Worm (Caenorhabditis elegans): ENCODE results near the gene ugt-29.

ugt-29 gene

ce11 chrV:671342-671741 is 28.0 kb downstream of the ugt-29 start, which contains the start of gene sru-24:
Gene sru-24, minus strand, starts transcription at chrV:671442.
- TF ChIP-seq mls-2 (tag; optimal IDR thresholded peaks at IDR 0.05) (no peak), lsy-2 (tag; optimal IDR thresholded peaks at IDR 0.05) (no peak), nhr-2 (tag; optimal IDR thresholded peaks at IDR 0.05) (no peak), nhr-12 (tag; optimal IDR thresholded peaks at IDR 0.05) (no peak), lin-32 (GFP tag; optimal IDR thresholded peaks at IDR 0.05) (no peak), unc-39 (tag; optimal IDR thresholded peaks at IDR 0.05) (no peak), hlh-1 (tag; optimal IDR thresholded peaks at IDR 0.05) (no peak), snpc-4 (tag; optimal IDR thresholded peaks at IDR 0.05) (no peak), ceh-39 (tag; optimal IDR thresholded peaks at IDR 0.05) (no peak), zip-8 (tag; optimal IDR thresholded peaks at IDR 0.05) (no peak), ceh-43 (GFP tag; optimal IDR thresholded peaks at IDR 0.05) (no peak), ztf-11 (tag; optimal IDR thresholded peaks at IDR 0.05) (no peak), M03D4.4 (tag; optimal IDR thresholded peaks at IDR 0.05) (no peak), tbx-8 (GFP tag; optimal IDR thresholded peaks at IDR 0.05) (no peak), nhr-76 (tag; optimal IDR thresholded peaks at IDR 0.05) (no peak), unc-120 (tag; optimal IDR thresholded peaks at IDR 0.05; ENCODE audit: poor library complexity, severe bottlenecking) (no peak), nhr-28 (tag; optimal IDR thresholded peaks at IDR 0.05) (no peak)

- TF ChIP-seq ceh-39 (tag; optimal IDR thresholded peaks at IDR 0.05) (no peak), elt-1 (tag; optimal IDR thresholded peaks at IDR 0.05; ENCODE audit: borderline replicate concordance, insufficient read depth) (no peak), nhr-28 (tag; optimal IDR thresholded peaks at IDR 0.05) (no peak), mep-1 (tag; optimal IDR thresholded peaks at IDR 0.05) (no peak), ceh-83 (GFP tag; optimal IDR thresholded peaks at IDR 0.05) (no peak), ces-1 (GFP tag; optimal IDR thresholded peaks at IDR 0.05) (no peak), ceh-43 (GFP tag; optimal IDR thresholded peaks at IDR 0.05) (no peak), unc-120 (tag; optimal IDR thresholded peaks at IDR 0.05; ENCODE audit: poor library complexity, severe bottlenecking) (no peak), unc-39 (tag; optimal IDR thresholded peaks at IDR 0.05) (no peak), lsy-2 (tag; optimal IDR thresholded peaks at IDR 0.05) (no peak), zip-8 (tag; optimal IDR thresholded peaks at IDR 0.05) (no peak), lin-13 (tag; optimal IDR thresholded peaks at IDR 0.05) (no peak), lin-32 (GFP tag; optimal IDR thresholded peaks at IDR 0.05) (no peak), sem-2 (GFP tag; optimal IDR thresholded peaks at IDR 0.05) (no peak), tbx-8 (GFP tag; optimal IDR thresholded peaks at IDR 0.05) (no peak), ztf-11 (tag; optimal IDR thresholded peaks at IDR 0.05) (no peak)
These were observed 31.9 kb downstream of the ugt-29 start, which contains the start of gene nhr-180 for ce11 chrV:667459-667858. Gene nhr-180, minus strand, starts transcription at chrV:667510.

ce11 chrV:664337-664847 is 35.0 kb downstream of the ugt-29 start, which contains the start of the genes F31F4.11 and srh-266:
Gene F31F4.11, minus strand, starts transcription at chrV:664437.
Gene srh-266, plus strand, starts transcription at chrV:664797.
- TF ChIP-seq nhr-12 (tag; optimal IDR thresholded peaks at IDR 0.05) (no peak), nhr-237 (tag; optimal IDR thresholded peaks at IDR 0.05) (no peak), ztf-11 (tag; optimal IDR thresholded peaks at IDR 0.05) (no peak), pha-4 (tag; optimal IDR thresholded peaks at IDR 0.05) (no peak), unc-120 (tag; optimal IDR thresholded peaks at IDR 0.05; ENCODE audit: poor library complexity, severe bottlenecking) (no peak), cnd-1 (tag; optimal IDR thresholded peaks at IDR 0.05) (no peak)

ce11 chrV:660210-660609 is 39.2 kb downstream of the ugt-29 start, which contains the start of gene F31F4.17:
Gene F31F4.17, minus strand, starts transcription at chrV:660310.
- no peak for TF ChIP-seq sem-2 (GFP tag; optimal IDR thresholded peaks at IDR 0.05)
- no peak for TF ChIP-seq tbx-8 (GFP tag; optimal IDR thresholded peaks at IDR 0.05)
- TF ChIP-seq elt-1 (tag; optimal IDR thresholded peaks at IDR 0.05; ENCODE audit: borderline replicate concordance, insufficient read depth), result no peak
- no peak for TF ChIP-seq nhr-12 (tag; optimal IDR thresholded peaks at IDR 0.05)
- TF ChIP-seq flh-1 (GFP tag; optimal IDR thresholded peaks at IDR 0.05), result no peak
- TF ChIP-seq elt-3 (tag; optimal IDR thresholded peaks at IDR 0.05), result no peak
- no peak for TF ChIP-seq ceh-83 (GFP tag; optimal IDR thresholded peaks at IDR 0.05)
- no peak for TF ChIP-seq sptf-1 (tag; optimal IDR thresholded peaks at IDR 0.05)
- no peak for TF ChIP-seq zip-8 (tag; optimal IDR thresholded peaks at IDR 0.05)
- TF ChIP-seq pha-4 (tag; optimal IDR thresholded peaks at IDR 0.05), result no peak
- no peak for TF ChIP-seq lin-32 (GFP tag; optimal IDR thresholded peaks at IDR 0.05)
- no peak for TF ChIP-seq unc-62 (GFP tag; optimal IDR thresholded peaks at IDR 0.05)
- no peak for TF ChIP-seq M03D4.4 (tag; optimal IDR thresholded peaks at IDR 0.05)
- TF ChIP-seq nhr-76 (tag; optimal IDR thresholded peaks at IDR 0.05), result no peak
- no peak for TF ChIP-seq mab-5 (tag; optimal IDR thresholded peaks at IDR 0.05)
- no peak for TF ChIP-seq ham-2 (GFP tag; optimal IDR thresholded peaks at IDR 0.05)
- no peak for TF ChIP-seq mep-1 (tag; optimal IDR thresholded peaks at IDR 0.05)
